Worm (Caenorhabditis elegans): ENCODE data around the gene wip-1.

DNA sequence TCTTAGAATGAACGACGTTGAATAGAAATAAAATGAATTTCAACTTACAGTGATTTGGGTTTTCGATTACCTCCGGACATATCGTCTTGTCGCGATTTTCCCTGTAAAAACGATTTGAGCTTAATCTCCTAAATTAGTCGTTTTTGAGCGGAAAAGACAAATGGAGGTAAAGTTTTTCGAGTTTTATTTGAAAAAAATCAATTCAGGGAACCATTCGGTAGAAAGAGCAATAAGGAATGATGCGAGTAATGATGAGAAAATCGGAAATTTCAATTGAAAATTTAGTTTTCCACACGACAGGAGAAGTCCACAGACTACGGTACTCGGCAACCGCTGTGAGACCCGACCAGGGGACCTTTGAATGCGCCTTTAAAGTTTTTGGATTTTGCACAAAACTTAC, 16.2 kb upstream of the wip-1 start, which contains the start of gene R144.10:
- TF ChIP-seq lin-13 (tag; optimal IDR thresholded peaks at IDR 0.05) (no peak), unc-62 (GFP tag; optimal IDR thresholded peaks at IDR 0.05) (no peak), nhr-76 (tag; optimal IDR thresholded peaks at IDR 0.05) (no peak), snpc-4 (tag; optimal IDR thresholded peaks at IDR 0.05) (no peak), pha-4 (tag; optimal IDR thresholded peaks at IDR 0.05) (no peak)

All from whole organism, mixed stage, embryonic.